Worm (Caenorhabditis elegans) whole organism, young adult: ENCODE measurements around the gene mocs-1.

Experiments
- B0019.2 ChIP-seq: fragments of 200-800 bp; sonication (Bioruptor generic); conservative IDR thresholded peaks from 2 replicates; pipeline ENCODE4 v1.3.6; 2022; ENCODE audit warnings: missing genetic modification reagents, missing genetic modification characterization, missing compliant biosample characterization
- B0261.1 ChIP-seq: sonication (generic microtip); optimal IDR thresholded peaks from 2 replicates; lab custom pipeline; 2016; ENCODE audit warnings: mild to moderate bottlenecking, missing genetic modification characterization, moderate library complexity, missing compliant biosample characterization
- B0336.3 ChIP-seq: fragments of 200-800 bp; sonication (Bioruptor generic); IDR thresholded peaks from 2 replicates; pipeline ENCODE4 v1.3.6; 2022; ENCODE audit warnings: missing genetic modification characterization, missing compliant biosample characterization
- F23B12.7 ChIP-seq: sonication (generic microtip); optimal IDR thresholded peaks from 2 replicates; lab custom pipeline; 2017; ENCODE audit warnings: missing genetic modification characterization, mild to moderate bottlenecking, missing compliant biosample characterization, antibody characterized with exemption, moderate library complexity; ENCODE audit not compliant: insufficient read depth
- F37B4.10 ChIP-seq: fragments of 200-800 bp; sonication (Bioruptor generic); IDR thresholded peaks from 2 replicates; pipeline ENCODE4 v1.3.6; 2022; ENCODE audit warnings: missing genetic modification characterization, missing compliant biosample characterization
- F52B5.7 ChIP-seq: sonication (generic microtip); optimal IDR thresholded peaks from 2 replicates; lab custom pipeline; 2016; ENCODE audit warnings: mild to moderate bottlenecking, missing genetic modification characterization, missing compliant biosample characterization
- K12H6.12 ChIP-seq: fragments of 200-800 bp; sonication (Bioruptor generic); optimal IDR thresholded peaks from 2 replicates; lab custom pipeline; 2018; ENCODE audit warnings: mild to moderate bottlenecking, missing genetic modification characterization, missing compliant biosample characterization
- T26A5.8 ChIP-seq: sonication (generic microtip); optimal IDR thresholded peaks from 2 replicates; lab custom pipeline; 2016; ENCODE audit warnings: missing genetic modification characterization, missing compliant biosample characterization
- Y95B8A.8 ChIP-seq: fragments of 200-800 bp; sonication (Bioruptor generic); IDR thresholded peaks from 2 replicates; pipeline ENCODE4 v1.3.6; 2022; ENCODE audit warnings: missing genetic modification reagents, missing genetic modification characterization, missing compliant biosample characterization
- ama-1 ChIP-seq, 3 experiments: fragments of 150-350 bp in 1 of 3; sonication (generic microtip) in 2 of 3; optimal IDR thresholded peaks; 2 replicates each; lab custom pipeline; 2014 to 2018; ENCODE audit warnings: missing biosample characterization in 2 of 3, missing genetic modification characterization in 2 of 3, missing genetic modification reagents in 2 of 3
- ceh-79 ChIP-seq: sonication (generic microtip); optimal IDR thresholded peaks from 2 replicates; lab custom pipeline; 2017; ENCODE audit warnings: mild to moderate bottlenecking, missing genetic modification characterization, missing compliant biosample characterization
- die-1 ChIP-seq: sonication (generic microtip); optimal IDR thresholded peaks from 2 replicates; lab custom pipeline; 2016; ENCODE audit warnings: missing genotype, mild to moderate bottlenecking, missing genetic modification characterization, missing compliant biosample characterization
- ets-4 ChIP-seq: fragments of 200-800 bp; sonication (Bioruptor generic); optimal IDR thresholded peaks from 2 replicates; lab custom pipeline; 2018; ENCODE audit warnings: mild to moderate bottlenecking, missing genetic modification characterization, missing compliant biosample characterization
- hlh-26 ChIP-seq: fragments of 200-800 bp; sonication (Bioruptor generic); conservative IDR thresholded peaks from 2 replicates; pipeline ENCODE4 v1.3.6; 2022; ENCODE audit warnings: missing genetic modification reagents, missing genetic modification characterization, missing compliant biosample characterization
- hrde-1 ChIP-seq: sonication (generic microtip); optimal IDR thresholded peaks from 2 replicates; lab custom pipeline; 2016; ENCODE audit warnings: missing genetic modification characterization, mild to moderate bottlenecking, missing compliant biosample characterization, moderate library complexity, missing genotype, missing genetic modification reagents, borderline replicate concordance
- lir-1 ChIP-seq: fragments of 200-800 bp; sonication (Bioruptor generic); conservative IDR thresholded peaks from 2 replicates; pipeline ENCODE4 v1.3.6; 2022; ENCODE audit warnings: missing genetic modification reagents, missing genetic modification characterization, missing compliant biosample characterization
- madf-8 ChIP-seq: fragments of 200-800 bp; sonication (Bioruptor generic); conservative IDR thresholded peaks from 2 replicates; pipeline ENCODE4 v1.3.6; 2022; ENCODE audit warnings: missing genetic modification reagents, missing genetic modification characterization, missing compliant biosample characterization
- mcd-1 ChIP-seq: fragments of 200-800 bp; sonication (Bioruptor generic); IDR thresholded peaks from 2 replicates; pipeline ENCODE4 v1.3.6; 2022; ENCODE audit warnings: missing genetic modification reagents, missing genetic modification characterization, missing compliant biosample characterization
- mes-4 ChIP-seq: sonication (generic microtip); optimal IDR thresholded peaks from 2 replicates; lab custom pipeline; 2016; ENCODE audit warnings: missing genotype, missing genetic modification characterization, missing compliant biosample characterization
- nfya-2 ChIP-seq: fragments of 200-800 bp; sonication (Bioruptor generic); IDR thresholded peaks from 2 replicates; pipeline ENCODE4 v1.3.6; 2022; ENCODE audit warnings: missing genetic modification reagents, missing genetic modification characterization, missing compliant biosample characterization
- nfyb-1 ChIP-seq: fragments of 200-800 bp; sonication (Bioruptor generic); IDR thresholded peaks from 2 replicates; pipeline ENCODE4 v1.3.6; 2022; ENCODE audit warnings: missing genetic modification reagents, missing genetic modification characterization, missing compliant biosample characterization
- nhr-80 ChIP-seq: sonication (generic microtip); optimal IDR thresholded peaks from 2 replicates; lab custom pipeline; 2016; ENCODE audit warnings: missing genetic modification characterization, missing compliant biosample characterization
- pbrm-1 ChIP-seq: fragments of 200-800 bp; sonication (Bioruptor generic); IDR thresholded peaks from 2 replicates; pipeline ENCODE4 v1.3.6; 2022; ENCODE audit warnings: missing genetic modification reagents, missing genetic modification characterization, missing compliant biosample characterization
- pha-4 ChIP-seq: fragments of 150-350 bp; sonication (generic microtip); optimal IDR thresholded peaks from 2 replicates; lab custom pipeline; 2014; ENCODE audit warnings: missing biosample characterization, missing genetic modification reagents, missing genetic modification characterization
- rec-8 ChIP-seq, 2 experiments: sonication (generic microtip); optimal IDR thresholded peaks; 2 replicates each; lab custom pipeline; 2016; ENCODE audit warnings: mild to moderate bottlenecking in 2 of 2, missing genetic modification characterization in 2 of 2, missing genetic modification reagents in 2 of 2, missing genotype in 2 of 2, missing biosample characterization in 1 of 2, missing compliant biosample characterization in 1 of 2, moderate library complexity in 1 of 2
- snpc-1.3 ChIP-seq: sonication (generic microtip); optimal IDR thresholded peaks from 2 replicates; lab custom pipeline; 2017; ENCODE audit warnings: missing genetic modification characterization, mild to moderate bottlenecking, missing compliant biosample characterization, antibody characterized with exemption, moderate library complexity, missing genotype, missing genetic modification reagents; ENCODE audit not compliant: insufficient read depth
- snpc-4 ChIP-seq, 5 experiments: fragments of 150-350 bp in 1 of 5; sonication (generic microtip) in 4 of 5; optimal IDR thresholded peaks; 2 replicates each; lab custom pipeline; 2014 to 2018; ENCODE audit warnings: missing genetic modification characterization in 5 of 5, missing biosample characterization in 3 of 5, antibody characterized with exemption in 2 of 5, mild to moderate bottlenecking in 2 of 5, missing compliant biosample characterization in 2 of 5, missing genotype in 2 of 5, moderate library complexity in 2 of 5, missing genetic modification reagents in 1 of 5
- unc-130 ChIP-seq: sonication (generic microtip); optimal IDR thresholded peaks from 2 replicates; lab custom pipeline; 2016; ENCODE audit warnings: missing genetic modification reagents, missing genetic modification characterization, missing compliant biosample characterization
- unc-62 ChIP-seq: fragments of 150-350 bp; optimal IDR thresholded peaks from 2 replicates; lab custom pipeline; 2014; ENCODE audit warnings: missing biosample characterization, missing genetic modification reagents, missing genetic modification characterization
- zfh-2 ChIP-seq: fragments of 200-800 bp; sonication (Bioruptor generic); conservative IDR thresholded peaks from 2 replicates; pipeline ENCODE4 v1.3.6; 2022; ENCODE audit warnings: missing genetic modification reagents, missing genetic modification characterization, missing compliant biosample characterization
- ztf-22 ChIP-seq: fragments of 200-800 bp; sonication (Bioruptor generic); optimal IDR thresholded peaks from 2 replicates; lab custom pipeline; 2018; ENCODE audit warnings: mild to moderate bottlenecking, missing genetic modification characterization, moderate library complexity, missing compliant biosample characterization
- ztf-25 ChIP-seq: fragments of 200-800 bp; sonication (Bioruptor generic); IDR thresholded peaks from 2 replicates; pipeline ENCODE4 v1.3.6; 2022; ENCODE audit warnings: missing genetic modification reagents, missing genetic modification characterization, missing compliant biosample characterization
- ztf-28 ChIP-seq: fragments of 200-800 bp; sonication (Bioruptor generic); IDR thresholded peaks from 2 replicates; pipeline ENCODE4 v1.3.6; 2022; ENCODE audit warnings: missing genetic modification reagents, missing genetic modification characterization, missing compliant biosample characterization

Gene mocs-1

ce11 chrX:15423708-15424423 lies 16.7 kb downstream of the mocs-1 start (continued):
- TF ChIP-seq rec-8 (tag; optimal IDR thresholded peaks at IDR 0.05; lab: Kevin White, UChicago) (no peak), snpc-4 (GFP tag; optimal IDR thresholded peaks at IDR 0.05; lab: Kevin White, UChicago) (no peak), snpc-4 (tag; optimal IDR thresholded peaks at IDR 0.05; lab: Kevin White, UChicago) (peak in 3 of 4 experiments; percentile 72 to 80 (median 75)), hlh-26 (GFP tag; lab: Robert Waterston, UW) (no peak), pbrm-1 (GFP tag; lab: Robert Waterston, UW) (0 out of 2 replicates have a peak, but pooled peaks have one; percentile 15), die-1 (tag; lab: Kevin White, UChicago) (no peak), mes-4 (tag; lab: Kevin White, UChicago) (no peak), T26A5.8 (no peak), ztf-28 (GFP tag; lab: Robert Waterston, UW) (no peak), B0019.2 (GFP tag; lab: Robert Waterston, UW) (no peak), nfya-2 (GFP tag; lab: Robert Waterston, UW) (no peak), hrde-1 (tag; lab: Kevin White, UChicago) (no peak), unc-130 (GFP tag; lab: Kevin White, UChicago) (no peak), ztf-25 (GFP tag; lab: Robert Waterston, UW) (no peak), ets-4 (GFP tag; lab: Kevin White, UChicago) (peak; percentile 92), nfyb-1 (no peak), madf-8 (GFP tag; lab: Robert Waterston, UW) (no peak), snpc-1.3 (tag; lab: Kevin White, UChicago) (no peak), lir-1 (GFP tag; lab: Robert Waterston, UW) (no peak), unc-62 (GFP tag; lab: Kevin White, UChicago) (peak; percentile 27), B0336.3 (GFP tag; lab: Robert Waterston, UW) (no peak), F23B12.7 (no peak), ceh-79 (tag; lab: Kevin White, UChicago) (no peak)

ce11 chrX:15420671-15421070 lies 19.9 kb downstream of the mocs-1 start, which contains the start of gene F39D8.3:
Gene F39D8.3 (plus strand): TSS chrX:15420971.
- TF ChIP-seq pha-4 (tag; lab: Kevin White, UChicago) (no peak), B0261.1 (tag; lab: Kevin White, UChicago) (no peak), die-1 (tag; lab: Kevin White, UChicago) (no peak), K12H6.12 (tag; lab: Kevin White, UChicago) (no peak), ama-1 (optimal IDR thresholded peaks at IDR 0.05; lab: Kevin White, UChicago) (no peak), ama-1 (GFP tag; optimal IDR thresholded peaks at IDR 0.05; lab: Kevin White, UChicago) (no peak), ztf-22 (no peak), snpc-1.3 (tag; lab: Kevin White, UChicago) (no peak), Y95B8A.8 (no peak)

ce11 chrX:15415226-15415625 lies 25.4 kb downstream of the mocs-1 start, which contains the start of gene pqn-36:
Gene pqn-36 (minus strand): TSS chrX:15415493.
- TF ChIP-seq F37B4.10 (GFP tag; lab: Robert Waterston, UW) (0 out of 2 replicates have a peak, but pooled peaks have one; percentile 64), mcd-1 (GFP tag; lab: Robert Waterston, UW) (no peak), zfh-2 (peak; percentile 58)

- TF ChIP-seq nhr-80 (tag; lab: Kevin White, UChicago) (peak; percentile 44), F52B5.7 (no peak)
Measured at ce11 chrX:15408577-15408976, 32.0 kb downstream of the mocs-1 start.
